Fruit fly (Drosophila melanogaster) whole organism, embryonic: ENCODE data around the gene mRpL39.

Experiments
- Atf6 ChIP-seq: fragments of 200-800 bp; sonication (Bioruptor generic); IDR thresholded peaks from 2 replicates; pipeline ENCODE4 v1.3.6; 2022; ENCODE audit warnings: missing biosample characterization, missing genetic modification characterization
- CG10565 ChIP-seq: fragments of 200-800 bp; sonication (Bioruptor generic); optimal IDR thresholded peaks from 3 replicates; lab custom pipeline; 2016; ENCODE audit warnings: missing biosample characterization, mild to moderate bottlenecking, missing genetic modification characterization
- CG13624 ChIP-seq: fragments of 200-800 bp; sonication (Bioruptor generic); optimal IDR thresholded peaks from 2 replicates; lab custom pipeline; 2016; ENCODE audit warnings: missing biosample characterization, missing genetic modification characterization
- CG14014 ChIP-seq: fragments of 200-800 bp; sonication (Bioruptor generic); IDR thresholded peaks from 2 replicates; pipeline ENCODE4 v1.3.6; 2022; ENCODE audit warnings: missing biosample characterization, missing genetic modification characterization
- CG1603 ChIP-seq: fragments of 200-800 bp; sonication (Bioruptor generic); optimal IDR thresholded peaks from 2 replicates; lab custom pipeline; 2019; ENCODE audit warnings: missing biosample characterization, mild to moderate bottlenecking, missing genetic modification characterization, moderate library complexity
- CG16863 ChIP-seq: fragments of 200-800 bp; sonication (Bioruptor generic); optimal IDR thresholded peaks from 3 replicates; lab custom pipeline; 2016; ENCODE audit warnings: missing biosample characterization, missing genetic modification characterization
- CG17385 ChIP-seq: fragments of 200-800 bp; sonication (Bioruptor generic); optimal IDR thresholded peaks from 3 replicates; lab custom pipeline; 2018; ENCODE audit warnings: missing biosample characterization, mild to moderate bottlenecking, missing genetic modification characterization
- CG17912 ChIP-seq: fragments of 200-800 bp; sonication (Bioruptor generic); optimal IDR thresholded peaks from 2 replicates; lab custom pipeline; 2018; ENCODE audit warnings: missing biosample characterization, mild to moderate bottlenecking, missing genetic modification characterization
- CG2202 ChIP-seq: fragments of 200-800 bp; sonication (Bioruptor generic); optimal IDR thresholded peaks from 2 replicates; lab custom pipeline; 2018; ENCODE audit warnings: missing biosample characterization, mild to moderate bottlenecking, missing genetic modification characterization
- CG30403 ChIP-seq: fragments of 200-800 bp; sonication (Bioruptor generic); optimal IDR thresholded peaks from 3 replicates; lab custom pipeline; 2016; ENCODE audit warnings: missing biosample characterization, missing genetic modification characterization
- CG31388 ChIP-seq: fragments of 200-800 bp; sonication (Bioruptor generic); optimal IDR thresholded peaks from 2 replicates; lab custom pipeline; 2016; ENCODE audit warnings: missing biosample characterization, missing genetic modification characterization
- CG32767 ChIP-seq: fragments of 200-800 bp; sonication (Bioruptor generic); IDR thresholded peaks from 2 replicates; pipeline ENCODE4 v1.3.6; 2022; ENCODE audit warnings: missing biosample characterization, missing genetic modification characterization
- CG34422 ChIP-seq: fragments of 200-800 bp; sonication (Bioruptor generic); IDR thresholded peaks from 3 replicates; pipeline ENCODE4 v1.3.6; 2022; ENCODE audit warnings: missing biosample characterization, missing genetic modification characterization
- CG6791 ChIP-seq: fragments of 200-800 bp; sonication (Bioruptor generic); IDR thresholded peaks from 3 replicates; pipeline ENCODE4 v1.3.6; 2022; ENCODE audit warnings: missing biosample characterization, missing genetic modification characterization; ENCODE audit not compliant: partially characterized antibody
- CG7372 ChIP-seq: fragments of 200-800 bp; sonication (Bioruptor generic); IDR thresholded peaks from 2 replicates; pipeline ENCODE4 v1.3.6; 2022; ENCODE audit warnings: missing biosample characterization, missing genetic modification characterization
- Dfd ChIP-seq, 2 experiments: fragments of >200 bp; optimal IDR thresholded peaks; 2 replicates each; lab custom pipeline; 2017; ENCODE audit warnings: missing biosample characterization in 2 of 2, missing genetic modification characterization in 2 of 2
- Dip2 ChIP-seq: fragments of 200-800 bp; sonication (Bioruptor generic); IDR thresholded peaks from 2 replicates; pipeline ENCODE4 v1.3.6; 2022; ENCODE audit warnings: missing biosample characterization, missing genetic modification characterization
- E2f1 ChIP-seq: fragments of 200-800 bp; sonication (Bioruptor generic); IDR thresholded peaks from 2 replicates; pipeline ENCODE4 v1.3.6; 2022; ENCODE audit warnings: missing biosample characterization, missing genetic modification characterization
- Eip74EF ChIP-seq, 2 experiments: fragments of 200-800 bp in 1 of 2; fragments of >200 bp in 1 of 2; sonication (Bioruptor generic) in 1 of 2; optimal IDR thresholded peaks; 2 replicates each; lab custom pipeline; 2017 to 2019; ENCODE audit warnings: missing biosample characterization in 2 of 2, missing genetic modification characterization in 2 of 2, mild to moderate bottlenecking in 1 of 2, moderate library complexity in 1 of 2
- Ets97D ChIP-seq: fragments of 200-800 bp; sonication (Bioruptor generic); optimal IDR thresholded peaks from 3 replicates; lab custom pipeline; 2016; ENCODE audit warnings: missing biosample characterization, missing genetic modification characterization
- Fer1 ChIP-seq: fragments of 200-800 bp; sonication (Bioruptor generic); optimal IDR thresholded peaks from 2 replicates; lab custom pipeline; 2017; ENCODE audit warnings: missing biosample characterization, mild to moderate bottlenecking, missing genetic modification characterization
- Fer3 ChIP-seq: fragments of 200-800 bp; sonication (Bioruptor generic); optimal IDR thresholded peaks from 2 replicates; lab custom pipeline; 2018; ENCODE audit warnings: missing biosample characterization, mild to moderate bottlenecking, missing genetic modification characterization, moderate library complexity
- Lhr ChIP-seq: fragments of 200-800 bp; sonication (Bioruptor generic); optimal IDR thresholded peaks from 3 replicates; lab custom pipeline; 2017; ENCODE audit warnings: mild to moderate bottlenecking, missing biosample characterization, missing genetic modification reagents, missing genetic modification characterization
- MBD-R2 ChIP-seq: fragments of 200-800 bp; sonication (Bioruptor generic); IDR thresholded peaks from 2 replicates; pipeline ENCODE4 v1.3.6; 2022; ENCODE audit warnings: missing biosample characterization, missing genetic modification characterization
- Rx ChIP-seq: fragments of 200-800 bp; sonication (Bioruptor generic); IDR thresholded peaks from 2 replicates; pipeline ENCODE4 v1.3.6; 2022; ENCODE audit warnings: missing biosample characterization, missing genetic modification characterization
- Six4 ChIP-seq: fragments of 200-800 bp; sonication (Bioruptor generic); optimal IDR thresholded peaks from 2 replicates; lab custom pipeline; 2016; ENCODE audit warnings: missing biosample characterization, missing genetic modification characterization
- Xbp1 ChIP-seq: fragments of 200-800 bp; sonication (Bioruptor generic); optimal IDR thresholded peaks from 3 replicates; lab custom pipeline; 2016; ENCODE audit warnings: missing biosample characterization, mild to moderate bottlenecking, missing genetic modification characterization
- ap ChIP-seq: fragments of 200-800 bp; sonication (Bioruptor generic); IDR thresholded peaks from 2 replicates; pipeline ENCODE4 v1.3.6; 2022; ENCODE audit warnings: missing biosample characterization, missing genetic modification characterization
- chinmo ChIP-seq: fragments of 200-800 bp; sonication (Bioruptor generic); IDR thresholded peaks from 4 replicates; pipeline ENCODE4 v1.3.6; 2022; ENCODE audit warnings: missing biosample characterization, missing genetic modification characterization; ENCODE audit not compliant: partially characterized antibody
- crp ChIP-seq, 2 experiments: fragments of 200-800 bp; sonication (Bioruptor generic); optimal IDR thresholded peaks; 2 replicates in 1 of 2; 3 replicates in 1 of 2; lab custom pipeline; 2017; ENCODE audit warnings: missing biosample characterization in 2 of 2, missing genetic modification characterization in 2 of 2, mild to moderate bottlenecking in 1 of 2, moderate library complexity in 1 of 2
- cwo ChIP-seq: fragments of 200-800 bp; sonication (Bioruptor generic); optimal IDR thresholded peaks from 3 replicates; lab custom pipeline; 2017; ENCODE audit warnings: missing biosample characterization, missing genetic modification characterization, mild to moderate bottlenecking, moderate library complexity, missing genetic modification reagents
- danr ChIP-seq: fragments of 200-800 bp; sonication (Bioruptor generic); IDR thresholded peaks from 2 replicates; pipeline ENCODE4 v1.3.6; 2022; ENCODE audit warnings: missing biosample characterization, missing genetic modification characterization
- disco-r ChIP-seq: fragments of 200-800 bp; sonication (Bioruptor generic); optimal IDR thresholded peaks from 2 replicates; lab custom pipeline; 2016; ENCODE audit warnings: missing biosample characterization, missing genetic modification characterization
- dysf ChIP-seq: fragments of 200-800 bp; sonication (Bioruptor generic); IDR thresholded peaks from 3 replicates; pipeline ENCODE4 v1.3.6; 2022; ENCODE audit warnings: missing biosample characterization, missing genetic modification characterization
- fd3F ChIP-seq: fragments of 200-800 bp; sonication (Bioruptor generic); optimal IDR thresholded peaks from 2 replicates; lab custom pipeline; 2018; ENCODE audit warnings: missing biosample characterization, mild to moderate bottlenecking, missing genetic modification characterization, moderate library complexity
- gcm2 ChIP-seq: fragments of 200-800 bp; sonication (Bioruptor generic); optimal IDR thresholded peaks from 2 replicates; lab custom pipeline; 2016; ENCODE audit warnings: missing biosample characterization, missing genetic modification characterization
- ham ChIP-seq: fragments of 200-800 bp; sonication (Bioruptor generic); IDR thresholded peaks from 2 replicates; pipeline ENCODE4 v1.3.6; 2022; ENCODE audit warnings: missing biosample characterization, missing genetic modification characterization
- ind ChIP-seq: fragments of 200-800 bp; sonication (Bioruptor generic); optimal IDR thresholded peaks from 3 replicates; lab custom pipeline; 2016; ENCODE audit warnings: missing biosample characterization, missing genetic modification characterization
- inv ChIP-seq: fragments of 200-800 bp; sonication (Bioruptor generic); IDR thresholded peaks from 2 replicates; pipeline ENCODE4 v1.3.6; 2022; ENCODE audit warnings: missing biosample characterization, missing genetic modification characterization; ENCODE audit not compliant: partially characterized antibody
- kah ChIP-seq: fragments of 200-800 bp; sonication (Bioruptor generic); optimal IDR thresholded peaks from 2 replicates; lab custom pipeline; 2018; ENCODE audit warnings: missing biosample characterization, mild to moderate bottlenecking, missing genetic modification characterization
- klu ChIP-seq: fragments of 200-800 bp; sonication (Bioruptor generic); IDR thresholded peaks from 2 replicates; pipeline ENCODE4 v1.3.6; 2022; ENCODE audit warnings: missing biosample characterization, missing genetic modification characterization
- lbe ChIP-seq: fragments of 200-800 bp; sonication (Bioruptor generic); optimal IDR thresholded peaks from 2 replicates; lab custom pipeline; 2016; ENCODE audit warnings: missing biosample characterization, mild to moderate bottlenecking, missing genetic modification characterization
- nerfin-1 ChIP-seq: fragments of 200-800 bp; sonication (Bioruptor generic); optimal IDR thresholded peaks from 3 replicates; lab custom pipeline; 2019; ENCODE audit warnings: missing biosample characterization, mild to moderate bottlenecking, missing genetic modification characterization, moderate library complexity
- org-1 ChIP-seq: fragments of 200-800 bp; sonication (Bioruptor generic); optimal IDR thresholded peaks from 2 replicates; lab custom pipeline; 2017; ENCODE audit warnings: missing biosample characterization, missing genetic modification characterization
- sc ChIP-seq, 3 experiments: fragments of >200 bp in 2 of 3; fragments of 200-800 bp in 1 of 3; sonication (Bioruptor generic) in 1 of 3; optimal IDR thresholded peaks; 2 replicates in 2 of 3; 3 replicates in 1 of 3; lab custom pipeline; 2017; ENCODE audit warnings: mild to moderate bottlenecking in 1 of 3, missing biosample characterization in 1 of 3, missing genetic modification characterization in 1 of 3, missing genetic modification reagents in 1 of 3
- sisA ChIP-seq: fragments of 200-800 bp; sonication (Bioruptor generic); IDR thresholded peaks from 2 replicates; pipeline ENCODE4 v1.3.6; 2022; ENCODE audit warnings: missing biosample characterization, missing genetic modification characterization
- slou ChIP-seq: fragments of 200-800 bp; sonication (Bioruptor generic); optimal IDR thresholded peaks from 3 replicates; lab custom pipeline; 2016; ENCODE audit warnings: missing biosample characterization, missing genetic modification characterization
- ssp ChIP-seq: fragments of 200-800 bp; sonication (Bioruptor generic); IDR thresholded peaks from 2 replicates; pipeline ENCODE4 v1.3.6; 2022; ENCODE audit warnings: missing biosample characterization, missing genetic modification characterization
- trh ChIP-seq: fragments of 200-800 bp; sonication (Bioruptor generic); optimal IDR thresholded peaks from 2 replicates; lab custom pipeline; 2016; ENCODE audit warnings: missing biosample characterization, missing genetic modification characterization
- vvl ChIP-seq: fragments of 200-800 bp; sonication (Bioruptor generic); IDR thresholded peaks from 2 replicates; pipeline ENCODE4 v1.3.6; 2022; ENCODE audit warnings: missing biosample characterization, missing genetic modification characterization

The mRpL39 gene

dm6 chr3L:15034061-15034713, 34.7 kb upstream of the mRpL39 start (continued):
- TF ChIP-seq E2f1 (GFP tag; lab: Robert Waterston, UW) (no peak), nerfin-1 (tag; lab: Kevin White, UChicago) (no peak), CG31388 (no peak), org-1 (GFP tag; lab: Kevin White, UChicago) (no peak), Six4 (GFP tag; lab: Kevin White, UChicago) (peak; percentile 6), Eip74EF (GFP tag; optimal IDR thresholded peaks at IDR 0.05; lab: Kevin White, UChicago) (peak in 1 of 2 experiments; percentile 30), ssp (no peak), vvl (GFP tag; lab: Robert Waterston, UW) (no peak), CG34422 (GFP tag; lab: Robert Waterston, UW) (no peak), trh (no peak), ap (GFP tag; lab: Robert Waterston, UW) (no peak), Fer3 (tag; lab: Kevin White, UChicago) (peak; percentile 15), Dfd (GFP tag; optimal IDR thresholded peaks at IDR 0.05; lab: Kevin White, UChicago) (no peak), sc (optimal IDR thresholded peaks at IDR 0.05; lab: Kevin White, UChicago) (no peak), sc (GFP tag; optimal IDR thresholded peaks at IDR 0.05; lab: Kevin White, UChicago) (no peak), CG13624 (GFP tag; lab: Kevin White, UChicago) (no peak), inv (GFP tag; lab: Robert Waterston, UW) (no peak), klu (no peak), dysf (GFP tag; lab: Robert Waterston, UW) (0 out of 3 replicates have a peak, but pooled peaks have one; percentile 27), CG14014 (GFP tag; lab: Robert Waterston, UW) (no peak), Rx (no peak), cwo (peak; percentile 56), Dip2 (GFP tag; lab: Robert Waterston, UW) (no peak), danr (GFP tag; lab: Robert Waterston, UW) (no peak), Fer1 (GFP tag; lab: Kevin White, UChicago) (peak; percentile 67), ind (GFP tag; lab: Kevin White, UChicago) (peak; percentile 68), CG6791 (no peak), chinmo (GFP tag; lab: Robert Waterston, UW) (no peak), CG2202 (tag; lab: Kevin White, UChicago) (no peak), lbe (GFP tag; lab: Kevin White, UChicago) (no peak), crp (GFP tag; optimal IDR thresholded peaks at IDR 0.05; lab: Kevin White, UChicago) (no peak), fd3F (GFP tag; lab: Kevin White, UChicago) (no peak), CG17912 (GFP tag; lab: Kevin White, UChicago) (no peak), Atf6 (no peak), CG32767 (no peak), Xbp1 (GFP tag; lab: Kevin White, UChicago) (peak; percentile 7), MBD-R2 (no peak), CG1603 (tag; lab: Kevin White, UChicago) (no peak), Lhr (GFP tag; lab: Kevin White, UChicago) (no peak), CG10565 (GFP tag; lab: Kevin White, UChicago) (no peak), CG16863 (GFP tag; lab: Kevin White, UChicago) (no peak), ham (GFP tag; lab: Robert Waterston, UW) (no peak), disco-r (no peak), sisA (GFP tag; lab: Robert Waterston, UW) (no peak), gcm2 (GFP tag; lab: Kevin White, UChicago) (no peak), slou (GFP tag; lab: Kevin White, UChicago) (no peak), Ets97D (no peak), kah (no peak), CG17385 (peak; percentile 38), CG7372 (GFP tag; lab: Robert Waterston, UW) (no peak), CG30403 (peak; percentile 29)
